Fruit fly (Drosophila melanogaster): ENCODE results near the gene CG8202.
A peak's percentile ranks its signal among the peaks of the same experiment; 100 is the strongest.

Gene CG8202

dm6 chr3R:8694110-8694826 is 37.6 kb upstream of the CG8202 start (continued):
- no peak for TF ChIP-seq CG7271 (tag; optimal IDR thresholded peaks at IDR 0.05)
- TF ChIP-seq Drgx (GFP tag; IDR thresholded peaks at IDR 0.05), result peak; percentile 94
- no peak for TF ChIP-seq CG3407 (GFP tag; optimal IDR thresholded peaks at IDR 0.05)
- TF ChIP-seq Bgb (GFP tag; IDR thresholded peaks at IDR 0.05; ENCODE audit: partially characterized antibody), result no peak
- no peak for TF ChIP-seq pita (GFP tag; optimal IDR thresholded peaks at IDR 0.05)
- no peak for TF ChIP-seq Elba2 (GFP tag; optimal IDR thresholded peaks at IDR 0.05)
- no peak for TF ChIP-seq CG8089 (GFP tag; optimal IDR thresholded peaks at IDR 0.05)
- TF ChIP-seq CG18262 (tag; optimal IDR thresholded peaks at IDR 0.05), result no peak
- TF ChIP-seq CG13296 (GFP tag; optimal IDR thresholded peaks at IDR 0.05), result peak; percentile 80
- no peak for TF ChIP-seq CG18764 (GFP tag; optimal IDR thresholded peaks at IDR 0.05)
- TF ChIP-seq dimm (GFP tag; IDR thresholded peaks at IDR 0.05), result no peak
- no peak for TF ChIP-seq MESR4 (GFP tag; optimal IDR thresholded peaks at IDR 0.05)
- no peak; the same call in 1 of the 2 replicates for TF ChIP-seq CG9932 (GFP tag; IDR thresholded peaks at IDR 0.05)
- TF ChIP-seq CG34224 (GFP tag; IDR thresholded peaks at IDR 0.05; ENCODE audit: partially characterized antibody), result no peak
- no peak for TF ChIP-seq Deaf1 (tag; optimal IDR thresholded peaks at IDR 0.05)
- no peak for TF ChIP-seq Poxn (GFP tag; IDR thresholded peaks at IDR 0.05)
- no peak for TF ChIP-seq Dfd (GFP tag; optimal IDR thresholded peaks at IDR 0.05)
- no peak for TF ChIP-seq gem (tag; optimal IDR thresholded peaks at IDR 0.05)
- no peak for TF ChIP-seq pan (optimal IDR thresholded peaks at IDR 0.05)
- TF ChIP-seq pan (GFP tag; optimal IDR thresholded peaks at IDR 0.05 in 1 of 2, IDR thresholded peaks at IDR 0.05 in 1 of 2), result peak in 1 of 2 experiments; percentile 20
- peak; percentile 36; the same call in 1 of the 2 replicates for TF ChIP-seq NFAT (GFP tag; IDR thresholded peaks at IDR 0.05)
- peak; percentile 17 for TF ChIP-seq CG13775 (GFP tag; optimal IDR thresholded peaks at IDR 0.05)
- no peak for TF ChIP-seq bcd (GFP tag; optimal IDR thresholded peaks at IDR 0.05)
- TF ChIP-seq scrt (GFP tag; optimal IDR thresholded peaks at IDR 0.05), result peak; percentile 37
- no peak for TF ChIP-seq CG43689 (GFP tag; IDR thresholded peaks at IDR 0.05)
- no peak for TF ChIP-seq CG9215 (GFP tag; IDR thresholded peaks at IDR 0.05)
- no peak for TF ChIP-seq dmrt11E (tag; optimal IDR thresholded peaks at IDR 0.05)
- TF ChIP-seq CG16813 (GFP tag; IDR thresholded peaks at IDR 0.05; ENCODE audit: partially characterized antibody), result no peak
- no peak for TF ChIP-seq Atf3 (GFP tag; optimal IDR thresholded peaks at IDR 0.05)
- no peak for TF ChIP-seq CG34422 (GFP tag; IDR thresholded peaks at IDR 0.05)
- no peak for TF ChIP-seq Mes4 (GFP tag; optimal IDR thresholded peaks at IDR 0.05)
- no peak for TF ChIP-seq CG7556 (GFP tag; optimal IDR thresholded peaks at IDR 0.05)
- TF ChIP-seq E2f1 (GFP tag; IDR thresholded peaks at IDR 0.05), result no peak
- TF ChIP-seq Ets97D (GFP tag; optimal IDR thresholded peaks at IDR 0.05), result no peak
- no peak for TF ChIP-seq CG1233 (GFP tag; optimal IDR thresholded peaks at IDR 0.05)
- TF ChIP-seq tx (GFP tag; optimal IDR thresholded peaks at IDR 0.05), result no peak
- no peak for TF ChIP-seq bbx (GFP tag; IDR thresholded peaks at IDR 0.05; ENCODE audit: partially characterized antibody)
- no peak for TF ChIP-seq CG3995 (GFP tag; optimal IDR thresholded peaks at IDR 0.05)
- TF ChIP-seq CG10267 (tag; optimal IDR thresholded peaks at IDR 0.05), result no peak
- no peak for TF ChIP-seq CG5245 (GFP tag; optimal IDR thresholded peaks at IDR 0.05)
- no peak for TF ChIP-seq CG11398 (GFP tag; optimal IDR thresholded peaks at IDR 0.05)
- TF ChIP-seq p53 (GFP tag; optimal IDR thresholded peaks at IDR 0.05), result no peak
- TF ChIP-seq lbe (GFP tag; optimal IDR thresholded peaks at IDR 0.05), result no peak
- TF ChIP-seq dpn (GFP tag; optimal IDR thresholded peaks at IDR 0.05), result peak in 1 of 2 experiments; percentile 10
- no peak for TF ChIP-seq CG7786 (GFP tag; optimal IDR thresholded peaks at IDR 0.05)
- no peak for TF ChIP-seq corto (GFP tag; optimal IDR thresholded peaks at IDR 0.05)
- TF ChIP-seq CG12769 (tag; optimal IDR thresholded peaks at IDR 0.05), result no peak
- no peak for TF ChIP-seq tgo (GFP tag; IDR thresholded peaks at IDR 0.05)
- TF ChIP-seq CG11247 (GFP tag; IDR thresholded peaks at IDR 0.05), result no peak
- TF ChIP-seq Antp (GFP tag; optimal IDR thresholded peaks at IDR 0.05), result no peak
- TF ChIP-seq row (GFP tag; IDR thresholded peaks at IDR 0.05), result no peak

Data from whole organism, embryonic.